Fruit fly (Drosophila melanogaster): ENCODE results near the gene CG9588.

- no peak for TF ChIP-seq gl (tag; optimal IDR thresholded peaks at IDR 0.05)
- no peak for TF ChIP-seq CG9948 (tag; optimal IDR thresholded peaks at IDR 0.05)
- TF ChIP-seq fd96Ca (GFP tag; IDR thresholded peaks at IDR 0.05) = no peak
- peak; percentile 69 for TF ChIP-seq Pif1B (GFP tag; optimal IDR thresholded peaks at IDR 0.05)
- TF ChIP-seq CG8301 (tag; optimal IDR thresholded peaks at IDR 0.05) = no peak
- peak; percentile 30 for TF ChIP-seq CG15710 (tag; optimal IDR thresholded peaks at IDR 0.05)
- no peak for TF ChIP-seq CG34367 (tag; optimal IDR thresholded peaks at IDR 0.05)
- TF ChIP-seq rn (GFP tag; IDR thresholded peaks at IDR 0.05) = no peak
Observed at dm6 chr3R:13644778-13645660, 31.5 kb downstream of the CG9588 start.
